Fruit fly (Drosophila melanogaster): ENCODE results near the gene Srp14.

The Srp14 gene

DNA sequence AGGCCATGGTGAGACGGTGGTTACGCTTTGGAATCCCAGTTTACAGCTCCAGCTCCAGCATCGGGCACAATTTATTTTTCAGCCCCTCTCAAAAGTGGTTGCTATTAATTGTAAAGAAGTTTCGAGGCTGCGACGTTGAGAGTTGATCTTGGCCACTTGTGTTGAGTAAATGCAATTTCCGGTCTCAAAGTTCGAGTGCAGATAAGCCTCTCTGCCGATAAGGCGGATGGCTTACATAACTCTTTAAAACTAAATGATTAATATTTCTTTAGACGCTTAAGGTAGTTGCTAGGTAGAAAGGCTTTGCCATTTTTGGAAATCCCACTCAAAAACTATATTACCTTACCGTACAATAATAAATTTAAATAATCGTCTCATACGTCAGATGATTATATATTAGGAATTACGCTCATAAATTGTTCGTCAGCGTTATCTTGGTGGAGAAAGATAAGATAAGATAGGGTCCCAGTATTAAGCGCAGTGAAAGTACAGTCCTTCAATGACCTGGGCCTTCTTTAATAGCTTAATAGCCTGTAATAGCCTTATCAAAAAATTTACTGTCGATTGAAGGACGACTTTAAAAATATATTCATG lies 25.7 kb downstream of the Srp14 start:
- TF ChIP-seq CG10348 (GFP tag; IDR thresholded peaks at IDR 0.05) (no peak), rn (GFP tag; IDR thresholded peaks at IDR 0.05) (no peak), Snoo (tag; optimal IDR thresholded peaks at IDR 0.05) (no peak), CG17806 (tag; optimal IDR thresholded peaks at IDR 0.05) (no peak), EcR (GFP tag; optimal IDR thresholded peaks at IDR 0.05) (no peak), CG13204 (GFP tag; optimal IDR thresholded peaks at IDR 0.05) (no peak), CG32121 (GFP tag; IDR thresholded peaks at IDR 0.05) (no peak), CG8159 (tag; optimal IDR thresholded peaks at IDR 0.05) (no peak), CG8301 (tag; optimal IDR thresholded peaks at IDR 0.05) (no peak), Pif1B (GFP tag; optimal IDR thresholded peaks at IDR 0.05) (no peak), CG14655 (GFP tag; optimal IDR thresholded peaks at IDR 0.05) (no peak), D1 (tag; optimal IDR thresholded peaks at IDR 0.05) (no peak), fd96Ca (GFP tag; IDR thresholded peaks at IDR 0.05) (no peak)

DNA sequence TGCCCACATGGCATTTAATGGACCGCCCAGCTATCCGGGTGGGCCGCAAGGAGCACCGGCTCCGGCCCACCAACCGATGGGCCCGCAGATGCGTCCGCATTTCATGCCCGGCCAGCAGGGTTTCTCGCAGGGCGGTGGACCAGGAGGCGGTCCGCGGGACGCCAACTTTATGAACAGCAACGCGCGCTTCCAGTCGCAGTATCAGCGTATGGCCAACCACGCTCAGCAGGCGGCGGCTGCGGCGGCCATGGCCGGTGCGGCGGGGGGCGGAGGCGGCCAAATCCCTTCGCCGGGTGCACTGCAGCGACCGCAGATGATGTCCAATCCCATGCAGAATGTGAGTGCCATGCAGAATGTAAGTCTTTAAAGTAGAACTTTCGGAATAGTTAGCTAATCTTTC lies 28.3 kb downstream of the Srp14 start:
- TF ChIP-seq fd96Ca (GFP tag; IDR thresholded peaks at IDR 0.05) = 0 out of 3 replicates have a peak, but pooled peaks have one; percentile 5
- no peak for TF ChIP-seq gl (tag; optimal IDR thresholded peaks at IDR 0.05)

DNA sequence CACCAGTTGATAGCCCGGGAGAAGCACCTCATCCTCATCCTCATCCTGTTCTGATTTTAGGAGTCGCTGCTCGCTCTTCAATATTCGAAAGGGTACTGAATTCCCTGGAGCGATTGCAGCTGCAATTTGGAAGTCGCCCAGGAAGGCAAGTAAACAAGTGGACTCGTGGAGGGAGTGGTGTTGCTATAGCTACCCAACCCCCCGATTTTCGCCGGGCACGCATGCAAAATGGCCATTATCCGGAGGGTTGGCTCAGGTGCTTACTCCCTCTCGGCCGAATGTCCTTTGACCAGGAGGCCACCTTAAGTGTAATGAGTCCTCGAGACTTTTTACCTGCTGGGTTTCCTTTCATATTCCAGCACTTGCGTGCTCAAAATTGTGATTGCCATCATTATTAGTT lies 36.9 kb downstream of the Srp14 start, which contains the start of gene CG15923:
CG15923 (minus strand) TSS at position 101 of the 400 bp plus-strand sequence.
- TF ChIP-seq CG12605 (GFP tag; IDR thresholded peaks at IDR 0.05) = no peak
- no peak for TF ChIP-seq CG15710 (tag; optimal IDR thresholded peaks at IDR 0.05)
- TF ChIP-seq Pif1A (GFP tag; optimal IDR thresholded peaks at IDR 0.05) = no peak

DNA sequence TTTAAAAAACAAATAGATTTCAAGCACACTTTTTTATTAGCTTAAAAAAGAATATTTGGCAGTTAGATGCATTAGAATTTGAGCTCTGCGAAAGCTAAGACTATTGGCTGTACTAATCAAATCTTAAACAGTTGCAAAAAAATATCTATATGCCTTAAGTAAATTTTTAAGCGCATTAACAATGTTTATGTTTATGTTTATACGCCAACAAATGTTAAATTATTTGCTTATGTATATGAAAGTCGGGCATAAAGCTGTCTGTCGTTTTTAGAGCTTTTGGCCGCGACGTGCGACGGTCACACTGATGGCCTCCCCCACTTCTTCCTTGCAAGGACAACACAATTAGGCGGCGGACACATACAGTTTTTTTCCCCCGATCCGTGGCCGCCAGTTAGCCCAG lies 37.7 kb downstream of the Srp14 start, which contains the start of gene CG5466:
CG5466 (plus strand) TSS at position 301 of the 400 bp plus-strand sequence.
- TF ChIP-seq CG4496 (GFP tag; IDR thresholded peaks at IDR 0.05) (0 out of 3 replicates have a peak, but pooled peaks have one; percentile 7), CG8301 (tag; optimal IDR thresholded peaks at IDR 0.05) (no peak)

DNA sequence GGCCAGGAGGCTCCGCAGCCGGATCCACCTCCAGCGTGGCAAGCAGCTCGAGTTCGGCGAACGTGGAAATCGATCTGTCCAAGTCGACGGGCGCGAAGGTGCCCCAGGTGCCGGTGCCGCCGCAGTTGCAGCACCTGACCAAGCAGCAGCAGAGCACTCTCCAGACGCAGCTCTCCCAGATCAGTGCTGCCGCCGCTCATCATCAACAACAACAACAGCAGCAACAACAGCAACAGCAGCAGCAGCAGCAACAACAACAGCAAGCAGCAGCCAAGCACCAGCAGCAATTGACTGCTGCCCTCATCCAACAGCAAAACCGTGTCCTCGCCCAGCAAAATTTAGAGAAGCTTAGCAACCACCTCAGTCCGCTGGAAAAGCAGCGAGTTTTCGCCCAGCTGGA lies 39.0 kb downstream of the Srp14 start:
- TF ChIP-seq D1 (tag; optimal IDR thresholded peaks at IDR 0.05) = no peak
- no peak for TF ChIP-seq CG17806 (tag; optimal IDR thresholded peaks at IDR 0.05)
- TF ChIP-seq CG8159 (tag; optimal IDR thresholded peaks at IDR 0.05) = no peak
- TF ChIP-seq Pif1A (GFP tag; optimal IDR thresholded peaks at IDR 0.05) = no peak
- no peak for TF ChIP-seq CG14655 (GFP tag; optimal IDR thresholded peaks at IDR 0.05)
- no peak for TF ChIP-seq CG8301 (tag; optimal IDR thresholded peaks at IDR 0.05)
- no peak for TF ChIP-seq rn (GFP tag; IDR thresholded peaks at IDR 0.05)
- no peak for TF ChIP-seq CG4496 (GFP tag; IDR thresholded peaks at IDR 0.05)
- TF ChIP-seq fd96Ca (GFP tag; IDR thresholded peaks at IDR 0.05) = no peak

DNA sequence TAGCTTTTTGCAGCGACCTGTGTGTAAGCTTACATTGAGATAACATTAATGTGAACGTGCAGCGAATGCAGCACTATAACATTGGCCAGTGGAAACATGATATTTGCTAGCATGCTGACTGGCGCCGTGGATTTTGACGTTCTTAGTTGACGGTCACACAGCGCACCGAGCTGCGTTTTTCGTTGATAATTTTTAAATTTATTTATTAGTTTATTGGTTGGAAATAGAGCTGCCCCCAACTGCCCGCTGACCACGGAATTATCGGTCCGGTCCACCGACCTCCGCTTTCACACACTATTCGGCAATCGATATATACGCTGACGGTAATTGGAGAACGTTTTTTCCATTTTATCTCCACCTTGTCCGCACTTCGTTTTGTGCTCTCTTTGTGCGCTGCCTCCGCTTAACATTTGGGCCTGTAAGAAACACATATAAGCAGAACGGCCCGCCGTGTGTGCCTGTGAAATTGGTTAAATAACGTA lies 41.9 kb downstream of the Srp14 start, which contains the start of gene H:
H (plus strand) TSS at position 134 of the 482 bp plus-strand sequence.
- TF ChIP-seq CG15710 (tag; optimal IDR thresholded peaks at IDR 0.05) (no peak), EcR (GFP tag; optimal IDR thresholded peaks at IDR 0.05) (no peak), Ets98B (GFP tag; IDR thresholded peaks at IDR 0.05) (no peak), CG17806 (tag; optimal IDR thresholded peaks at IDR 0.05) (no peak), CG12605 (GFP tag; IDR thresholded peaks at IDR 0.05) (no peak)

DNA sequence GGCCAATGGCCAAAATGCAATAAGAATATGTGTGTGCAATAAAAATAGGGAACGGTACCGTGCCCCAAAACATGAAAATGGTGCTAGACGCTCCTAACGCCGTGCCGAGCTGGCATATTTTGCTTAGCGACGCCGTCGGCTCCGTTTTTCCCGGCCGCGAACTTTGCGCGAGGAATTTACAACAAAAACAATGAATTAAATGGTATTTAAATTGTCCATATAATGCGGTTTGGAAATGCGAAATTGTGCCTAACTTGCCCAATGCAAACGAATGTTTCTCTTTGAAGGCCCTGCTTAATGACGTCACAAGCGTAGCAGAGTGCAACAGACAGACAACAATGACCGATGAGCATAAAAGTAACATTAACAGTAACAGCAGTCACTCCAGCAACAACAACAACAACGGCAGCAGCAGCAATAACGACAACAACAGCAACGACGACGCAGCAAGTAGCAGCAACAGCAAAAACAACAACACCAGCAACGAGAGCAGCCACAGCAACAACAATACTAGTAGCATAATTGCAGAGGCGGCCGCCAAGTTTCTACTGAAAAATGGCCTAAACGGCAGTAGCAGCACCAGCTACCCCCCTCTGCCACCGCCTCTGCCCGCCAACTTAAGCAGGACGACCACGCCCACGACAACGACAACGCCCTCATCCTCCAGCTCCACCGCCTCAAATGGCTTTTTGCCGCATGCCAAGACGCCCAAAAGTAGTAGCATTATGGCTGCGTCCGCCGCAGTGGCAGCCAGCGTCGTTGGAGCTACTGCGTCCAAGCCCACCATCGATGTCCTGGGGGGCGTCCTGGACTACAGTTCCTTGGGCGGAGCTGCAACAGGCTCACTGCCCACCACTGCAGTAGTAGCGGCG lies 42.6 kb downstream of the Srp14 start:
- TF ChIP-seq D1 (tag; optimal IDR thresholded peaks at IDR 0.05) (no peak), Pif1A (GFP tag; optimal IDR thresholded peaks at IDR 0.05) (no peak), CG9948 (tag; optimal IDR thresholded peaks at IDR 0.05) (peak; percentile 29)

DNA sequence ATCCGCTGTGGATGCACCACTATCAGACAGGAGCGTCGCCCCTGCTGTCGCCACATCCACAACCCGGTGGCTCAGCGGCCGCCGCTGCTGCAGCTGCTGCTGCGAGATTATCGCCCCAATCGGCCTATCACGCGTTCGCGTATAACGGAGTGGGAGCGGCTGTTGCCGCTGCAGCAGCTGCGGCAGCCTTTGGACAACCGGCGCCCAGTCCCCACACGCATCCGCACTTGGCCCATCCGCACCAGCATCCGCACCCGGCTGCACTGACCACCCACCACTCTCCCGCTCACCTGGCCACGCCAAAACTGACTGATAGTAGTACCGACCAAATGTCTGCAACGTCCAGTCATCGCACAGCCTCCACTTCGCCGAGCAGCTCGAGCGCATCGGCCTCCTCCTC lies 46.2 kb downstream of the Srp14 start:
- TF ChIP-seq Ets98B (GFP tag; IDR thresholded peaks at IDR 0.05) (no peak), CG17806 (tag; optimal IDR thresholded peaks at IDR 0.05) (no peak), rn (GFP tag; IDR thresholded peaks at IDR 0.05) (no peak), CG8159 (tag; optimal IDR thresholded peaks at IDR 0.05) (no peak), D1 (tag; optimal IDR thresholded peaks at IDR 0.05) (no peak), CG12605 (GFP tag; IDR thresholded peaks at IDR 0.05) (no peak), CG14655 (GFP tag; optimal IDR thresholded peaks at IDR 0.05) (no peak), CG13204 (GFP tag; optimal IDR thresholded peaks at IDR 0.05) (no peak), gl (tag; optimal IDR thresholded peaks at IDR 0.05) (no peak), fd96Ca (GFP tag; IDR thresholded peaks at IDR 0.05) (no peak), Snoo (tag; optimal IDR thresholded peaks at IDR 0.05) (no peak)

Data from whole organism, pupa.